Fruit fly (Drosophila melanogaster): ENCODE results near the gene Alp11.

Gene Alp11

dm6 chrX:15549055-15549454, 38.5 kb upstream of the Alp11 start (continued):
- peak; percentile 64 to 79 for TF ChIP-seq Pdp1 (GFP tag; optimal IDR thresholded peaks at IDR 0.05)
- TF ChIP-seq Side (GFP tag; optimal IDR thresholded peaks at IDR 0.05), result peak; percentile 64
- 0 out of 2 replicates have a peak, but pooled peaks have one; percentile 52 for TF ChIP-seq CG16779 (GFP tag; IDR thresholded peaks at IDR 0.05)
- peak; percentile 30 for TF ChIP-seq CG30431 (GFP tag; optimal IDR thresholded peaks at IDR 0.05)
- peak; percentile 6 for TF ChIP-seq ERR (GFP tag; optimal IDR thresholded peaks at IDR 0.05)
- no peak for TF ChIP-seq Stat92E (GFP tag; optimal IDR thresholded peaks at IDR 0.05)
- TF ChIP-seq Fer2 (tag; optimal IDR thresholded peaks at IDR 0.05), result peak; percentile 48
- TF ChIP-seq CG33557 (GFP tag; optimal IDR thresholded peaks at IDR 0.05), result no peak
- peak; percentile 18 for TF ChIP-seq zf30C (GFP tag; optimal IDR thresholded peaks at IDR 0.05)
- peak; percentile 59 for TF ChIP-seq CG12299 (tag; optimal IDR thresholded peaks at IDR 0.05)
- TF ChIP-seq CG6272 (GFP tag; IDR thresholded peaks at IDR 0.05), result peak; percentile 54
- peak; percentile 43 for TF ChIP-seq run (tag; optimal IDR thresholded peaks at IDR 0.05)
- TF ChIP-seq CG12942 (GFP tag; optimal IDR thresholded peaks at IDR 0.05), result peak; percentile 45
- peak; percentile 57 for TF ChIP-seq az2 (GFP tag; optimal IDR thresholded peaks at IDR 0.05)
- peak; percentile 50; the same call in 1 of the 2 replicates for TF ChIP-seq CG1024 (GFP tag; IDR thresholded peaks at IDR 0.05)
- TF ChIP-seq CG6175 (GFP tag; IDR thresholded peaks at IDR 0.05), result peak; percentile 54; the same call in 1 of the 3 replicates
- peak; percentile 84 for TF ChIP-seq CG31441 (GFP tag; IDR thresholded peaks at IDR 0.05)
- TF ChIP-seq CG1603 (tag; optimal IDR thresholded peaks at IDR 0.05), result peak; percentile 20
- TF ChIP-seq CG13296 (GFP tag; optimal IDR thresholded peaks at IDR 0.05), result peak; percentile 78
- TF ChIP-seq emc (GFP tag; optimal IDR thresholded peaks at IDR 0.05), result peak; percentile 67
- peak; percentile 81 for TF ChIP-seq CG9932 (GFP tag; IDR thresholded peaks at IDR 0.05)
- no peak for TF ChIP-seq ash1 (GFP tag; optimal IDR thresholded peaks at IDR 0.05)
- TF ChIP-seq lbe (GFP tag; optimal IDR thresholded peaks at IDR 0.05), result peak; percentile 3
- TF ChIP-seq trh (GFP tag; optimal IDR thresholded peaks at IDR 0.05), result peak; percentile 2
- peak in 1 of 2 experiments; percentile 63 for TF ChIP-seq bsh (GFP tag; optimal IDR thresholded peaks at IDR 0.05)
- peak; percentile 28 for TF ChIP-seq disco-r (GFP tag; optimal IDR thresholded peaks at IDR 0.05)
- peak; percentile 70 for TF ChIP-seq ind (GFP tag; optimal IDR thresholded peaks at IDR 0.05)
- TF ChIP-seq CG17328 (GFP tag; IDR thresholded peaks at IDR 0.05), result 0 out of 2 replicates have a peak, but pooled peaks have one; percentile 45
- no peak for TF ChIP-seq crol (GFP tag; IDR thresholded peaks at IDR 0.05)
- TF ChIP-seq Atf-2 (GFP tag; optimal IDR thresholded peaks at IDR 0.05), result peak; percentile 55
- peak; percentile 57 for TF ChIP-seq CG15011 (GFP tag; optimal IDR thresholded peaks at IDR 0.05)
- peak; percentile 32; the same call in 1 of the 2 replicates for TF ChIP-seq peb (GFP tag; IDR thresholded peaks at IDR 0.05)
- TF ChIP-seq pb (GFP tag; optimal IDR thresholded peaks at IDR 0.05), result peak; percentile 57
- peak; percentile 85 for TF ChIP-seq phol (tag; optimal IDR thresholded peaks at IDR 0.05)
- peak; percentile 42 for TF ChIP-seq CG18011 (GFP tag; optimal IDR thresholded peaks at IDR 0.05)
- peak; percentile 75 for TF ChIP-seq mam (GFP tag; optimal IDR thresholded peaks at IDR 0.05)
- peak; percentile 63 for TF ChIP-seq pum (GFP tag; optimal IDR thresholded peaks at IDR 0.05)
- TF ChIP-seq CG12236 (GFP tag; optimal IDR thresholded peaks at IDR 0.05), result peak; percentile 36
- TF ChIP-seq CG14860 (GFP tag; IDR thresholded peaks at IDR 0.05; ENCODE audit: partially characterized antibody), result no peak
- peak; percentile 67; the same call in 1 of the 2 replicates for TF ChIP-seq seq (GFP tag; IDR thresholded peaks at IDR 0.05)
- no peak for TF ChIP-seq CG17912 (GFP tag; optimal IDR thresholded peaks at IDR 0.05)
- TF ChIP-seq Myb (GFP tag; optimal IDR thresholded peaks at IDR 0.05), result peak; percentile 48
- TF ChIP-seq CG12155 (GFP tag; optimal IDR thresholded peaks at IDR 0.05), result peak; percentile 64
- no peak for TF ChIP-seq Lpt (GFP tag; optimal IDR thresholded peaks at IDR 0.05)
- peak; percentile 77 for TF ChIP-seq lilli (GFP tag; optimal IDR thresholded peaks at IDR 0.05)
- peak; percentile 42 for TF ChIP-seq Nf-YB (GFP tag; optimal IDR thresholded peaks at IDR 0.05)
- peak; percentile 48 for TF ChIP-seq CG7928 (GFP tag; optimal IDR thresholded peaks at IDR 0.05)
- TF ChIP-seq CG10654 (GFP tag; optimal IDR thresholded peaks at IDR 0.05), result peak; percentile 47
- TF ChIP-seq lab (GFP tag; optimal IDR thresholded peaks at IDR 0.05), result peak; percentile 86
- peak; percentile 5 for TF ChIP-seq CG12769 (tag; optimal IDR thresholded peaks at IDR 0.05)

All from whole organism, embryonic.